Worm (Caenorhabditis elegans) whole organism, L3 larva: ENCODE measurements around the gene fbxa-79.

ENCODE experiments used
- R02D3.7 ChIP-seq: fragments of 150-350 bp; optimal IDR thresholded peaks from 2 replicates; lab custom pipeline; 2014; ENCODE audit warnings: missing biosample characterization, missing genetic modification characterization
- ZK546.5 ChIP-seq: sonication (generic microtip); optimal IDR thresholded peaks from 2 replicates; lab custom pipeline; 2017; ENCODE audit warnings: missing biosample characterization, missing genetic modification characterization
- ceh-16 ChIP-seq: sonication (generic microtip); optimal IDR thresholded peaks from 2 replicates; lab custom pipeline; 2017; ENCODE audit warnings: missing biosample characterization, missing genetic modification characterization
- ceh-82 ChIP-seq: fragments of 150-350 bp; optimal IDR thresholded peaks from 2 replicates; lab custom pipeline; 2014; ENCODE audit warnings: missing biosample characterization, missing genetic modification characterization
- daf-12 ChIP-seq: fragments of 150-350 bp; optimal IDR thresholded peaks from 2 replicates; lab custom pipeline; 2014; ENCODE audit warnings: missing biosample characterization, missing genetic modification reagents, missing genetic modification characterization
- egl-27 ChIP-seq: sonication (generic microtip); optimal IDR thresholded peaks from 4 replicates; lab custom pipeline; 2017; ENCODE audit warnings: missing biosample characterization, missing genetic modification reagents, missing genetic modification characterization
- egl-5 ChIP-seq: fragments of 150-350 bp; optimal IDR thresholded peaks from 2 replicates; lab custom pipeline; 2017; ENCODE audit warnings: missing biosample characterization, missing genetic modification reagents, missing genetic modification characterization, inconsistent platforms
- elt-1 ChIP-seq: fragments of 150-350 bp; optimal IDR thresholded peaks from 2 replicates; lab custom pipeline; 2014; ENCODE audit warnings: missing biosample characterization, missing genetic modification characterization
- elt-2 ChIP-seq: sonication (generic microtip); optimal IDR thresholded peaks from 2 replicates; lab custom pipeline; 2016; ENCODE audit warnings: missing genetic modification reagents, mild to moderate bottlenecking, missing genetic modification characterization, missing compliant biosample characterization
- eor-1 ChIP-seq, 2 experiments: fragments of 150-350 bp; optimal IDR thresholded peaks; 2 replicates each; lab custom pipeline; 2014 to 2018; ENCODE audit warnings: missing biosample characterization in 2 of 2, missing genetic modification characterization in 2 of 2
- fkh-10 ChIP-seq: sonication (generic microtip); optimal IDR thresholded peaks from 2 replicates; lab custom pipeline; 2017; ENCODE audit warnings: missing biosample characterization, missing genetic modification reagents, missing genetic modification characterization
- fkh-2 ChIP-seq: fragments of 150-350 bp; optimal IDR thresholded peaks from 2 replicates; lab custom pipeline; 2014; ENCODE audit warnings: missing biosample characterization, missing genetic modification reagents, missing genetic modification characterization
- hmg-11 ChIP-seq: sonication (generic microtip); optimal IDR thresholded peaks from 2 replicates; lab custom pipeline; 2016; ENCODE audit warnings: missing genetic modification characterization, missing compliant biosample characterization
- jun-1 ChIP-seq: fragments of 150-350 bp; optimal IDR thresholded peaks from 2 replicates; lab custom pipeline; 2014; ENCODE audit warnings: missing biosample characterization, missing genetic modification reagents, missing genetic modification characterization
- lin-15B ChIP-seq: fragments of 150-350 bp; optimal IDR thresholded peaks from 2 replicates; lab custom pipeline; 2014; ENCODE audit warnings: missing biosample characterization, missing genetic modification characterization
- lsy-12 ChIP-seq: sonication (generic microtip); optimal IDR thresholded peaks from 2 replicates; lab custom pipeline; 2016; ENCODE audit warnings: mild to moderate bottlenecking, missing genetic modification characterization, missing compliant biosample characterization
- mdl-1 ChIP-seq: fragments of 150-350 bp; optimal IDR thresholded peaks from 2 replicates; lab custom pipeline; 2014; ENCODE audit warnings: missing biosample characterization, missing genetic modification characterization
- nhr-11 ChIP-seq: fragments of 150-350 bp; optimal IDR thresholded peaks from 2 replicates; lab custom pipeline; 2014; ENCODE audit warnings: missing biosample characterization, missing genetic modification characterization
- nhr-12 ChIP-seq: fragments of 150-350 bp; optimal IDR thresholded peaks from 2 replicates; lab custom pipeline; 2014; ENCODE audit warnings: missing biosample characterization, missing genetic modification characterization
- nhr-23 ChIP-seq: fragments of 150-350 bp; optimal IDR thresholded peaks from 2 replicates; lab custom pipeline; 2014; ENCODE audit warnings: missing biosample characterization, missing genetic modification reagents, missing genetic modification characterization
- nhr-25 ChIP-seq: sonication (generic microtip); optimal IDR thresholded peaks from 2 replicates; lab custom pipeline; 2017; ENCODE audit warnings: missing biosample characterization, missing genetic modification characterization
- nhr-28 ChIP-seq: fragments of 150-350 bp; optimal IDR thresholded peaks from 2 replicates; lab custom pipeline; 2014; ENCODE audit warnings: missing biosample characterization, missing genetic modification characterization
- nhr-43 ChIP-seq: sonication (generic microtip); optimal IDR thresholded peaks from 2 replicates; lab custom pipeline; 2016; ENCODE audit warnings: mild to moderate bottlenecking, missing genetic modification characterization, missing compliant biosample characterization; ENCODE audit not compliant: poor library complexity, severe bottlenecking
- nhr-76 ChIP-seq: fragments of 150-350 bp; sonication (generic microtip); optimal IDR thresholded peaks from 5 replicates; lab custom pipeline; 2014; ENCODE audit warnings: missing biosample characterization, missing genetic modification characterization
- nhr-77 ChIP-seq: fragments of 150-350 bp; optimal IDR thresholded peaks from 2 replicates; lab custom pipeline; 2014; ENCODE audit warnings: missing biosample characterization, missing genetic modification characterization
- pha-4 ChIP-seq: fragments of 150-350 bp; optimal IDR thresholded peaks from 2 replicates; lab custom pipeline; 2014; ENCODE audit warnings: missing biosample characterization, missing genetic modification reagents, missing genetic modification characterization
- pqm-1 ChIP-seq: fragments of 150-350 bp; optimal IDR thresholded peaks from 2 replicates; lab custom pipeline; 2017; ENCODE audit warnings: missing biosample characterization, missing genetic modification characterization, inconsistent platforms
- sea-2 ChIP-seq: fragments of 150-350 bp; sonication (generic microtip); optimal IDR thresholded peaks from 4 replicates; lab custom pipeline; 2014; ENCODE audit warnings: missing biosample characterization, missing genetic modification reagents, missing genetic modification characterization
- skn-1 ChIP-seq: fragments of 150-350 bp; optimal IDR thresholded peaks from 2 replicates; lab custom pipeline; 2014; ENCODE audit warnings: missing biosample characterization, missing genetic modification characterization
- snpc-4 ChIP-seq: fragments of 150-350 bp; optimal IDR thresholded peaks from 2 replicates; lab custom pipeline; 2014; ENCODE audit warnings: missing biosample characterization, missing genetic modification characterization
- tbx-2 ChIP-seq: sonication (generic microtip); optimal IDR thresholded peaks from 2 replicates; lab custom pipeline; 2016; ENCODE audit warnings: mild to moderate bottlenecking, missing genetic modification characterization, missing compliant biosample characterization
- unc-39 ChIP-seq: sonication (generic microtip); optimal IDR thresholded peaks from 4 replicates; lab custom pipeline; 2017; ENCODE audit warnings: missing biosample characterization, missing genetic modification characterization
- unc-62 ChIP-seq: fragments of 150-350 bp; sonication (generic microtip); optimal IDR thresholded peaks from 4 replicates; lab custom pipeline; 2014; ENCODE audit warnings: missing biosample characterization, missing genetic modification reagents, missing genetic modification characterization
- zag-1 ChIP-seq: fragments of 150-350 bp; optimal IDR thresholded peaks from 2 replicates; lab custom pipeline; 2014; ENCODE audit warnings: missing biosample characterization, missing genetic modification characterization
- ztf-11 ChIP-seq: fragments of 150-350 bp; optimal IDR thresholded peaks from 2 replicates; lab custom pipeline; 2014; ENCODE audit warnings: missing biosample characterization, missing genetic modification characterization
- ztf-4 ChIP-seq: fragments of 150-350 bp; optimal IDR thresholded peaks from 2 replicates; lab custom pipeline; 2014; ENCODE audit warnings: missing biosample characterization, missing genetic modification characterization

The fbxa-79 gene

ce11 chrIII:1308209-1308608 is at the start of gene fbxa-79:
Gene fbxa-79 (minus strand): TSS chrIII:1308294.
- TF ChIP-seq mdl-1 (tag; lab: Kevin White, UChicago), result no peak
- TF ChIP-seq unc-62 (GFP tag; lab: Kevin White, UChicago), result no peak
- no peak for TF ChIP-seq nhr-23 (tag; lab: Kevin White, UChicago)
- peak; percentile 77 for TF ChIP-seq pha-4 (tag; lab: Kevin White, UChicago)
- TF ChIP-seq elt-2 (tag; lab: Kevin White, UChicago), result peak; percentile 67
- no peak for TF ChIP-seq snpc-4 (tag; lab: Kevin White, UChicago)
- no peak for TF ChIP-seq skn-1 (tag; lab: Kevin White, UChicago)
- no peak for TF ChIP-seq jun-1 (tag; lab: Kevin White, UChicago)
- TF ChIP-seq ztf-4 (tag; lab: Kevin White, UChicago), result no peak
- TF ChIP-seq ztf-11 (tag; lab: Kevin White, UChicago), result no peak
- TF ChIP-seq tbx-2 (tag; lab: Kevin White, UChicago), result no peak
- TF ChIP-seq eor-1 (tag; optimal IDR thresholded peaks at IDR 0.05; lab: Kevin White, UChicago), result no peak
- peak; percentile 67 for TF ChIP-seq pqm-1
- TF ChIP-seq nhr-12 (tag; lab: Kevin White, UChicago), result no peak
- no peak for TF ChIP-seq daf-12 (tag; lab: Kevin White, UChicago)
- no peak for TF ChIP-seq ceh-16 (tag; lab: Kevin White, UChicago)

- no peak for TF ChIP-seq nhr-23 (tag; lab: Kevin White, UChicago)
- TF ChIP-seq ztf-4 (tag; lab: Kevin White, UChicago), result no peak
- no peak for TF ChIP-seq nhr-43
- TF ChIP-seq nhr-12 (tag; lab: Kevin White, UChicago), result no peak
- no peak for TF ChIP-seq sea-2
- TF ChIP-seq fkh-10 (GFP tag; lab: Kevin White, UChicago), result no peak
- TF ChIP-seq nhr-28 (tag; lab: Kevin White, UChicago), result no peak
- no peak for TF ChIP-seq fkh-2 (tag; lab: Kevin White, UChicago)
- TF ChIP-seq pqm-1, result no peak
- no peak for TF ChIP-seq egl-27 (tag; lab: Kevin White, UChicago)
- TF ChIP-seq unc-39 (tag; lab: Kevin White, UChicago), result no peak
- TF ChIP-seq nhr-76 (tag; lab: Kevin White, UChicago), result no peak
- no peak for TF ChIP-seq daf-12 (tag; lab: Kevin White, UChicago)
- TF ChIP-seq lsy-12 (tag; lab: Kevin White, UChicago), result no peak
- TF ChIP-seq eor-1 (tag; optimal IDR thresholded peaks at IDR 0.05; lab: Kevin White, UChicago), result no peak
- no peak for TF ChIP-seq elt-1 (tag; lab: Kevin White, UChicago)
- no peak for TF ChIP-seq ceh-82 (tag; lab: Kevin White, UChicago)
- no peak for TF ChIP-seq R02D3.7 (tag; lab: Kevin White, UChicago)
Observed at ce11 chrIII:1355320-1355719, 47.2 kb upstream of the fbxa-79 start, which contains the start of gene Y82E9BL.1. Gene Y82E9BL.1 (minus strand): TSS chrIII:1355420.

ce11 chrIII:1354523-1354922 is 46.4 kb upstream of the fbxa-79 start:
- TF ChIP-seq nhr-12 (tag; lab: Kevin White, UChicago), result no peak
- no peak for TF ChIP-seq ZK546.5 (tag; lab: Kevin White, UChicago)
- TF ChIP-seq fkh-10 (GFP tag; lab: Kevin White, UChicago), result no peak

- TF ChIP-seq unc-62 (GFP tag; lab: Kevin White, UChicago), result no peak
- TF ChIP-seq, all 47 proteins: peak for 0
Observed at ce11 chrIII:1350745-1351144, 42.7 kb upstream of the fbxa-79 start, which contains the start of gene Y82E9BL.3. Gene Y82E9BL.3 (minus strand): TSS chrIII:1350845.

ce11 chrIII:1349313-1349712 is 41.2 kb upstream of the fbxa-79 start, which contains the start of gene fbxa-25:
Gene fbxa-25 (minus strand): TSS chrIII:1349450.
- TF ChIP-seq egl-27 (tag; lab: Kevin White, UChicago) (no peak), elt-2 (tag; lab: Kevin White, UChicago) (peak; percentile 38)

ce11 chrIII:1347539-1347938 is 39.4 kb upstream of the fbxa-79 start, which contains the start of gene Y82E9BL.5:
Gene Y82E9BL.5 (minus strand): TSS chrIII:1347639.
- TF ChIP-seq lin-15B (tag; lab: Kevin White, UChicago), result no peak
- TF ChIP-seq nhr-11 (tag; lab: Kevin White, UChicago), result no peak
- no peak for TF ChIP-seq unc-39 (tag; lab: Kevin White, UChicago)
- TF ChIP-seq nhr-77 (tag; lab: Kevin White, UChicago), result no peak
- no peak for TF ChIP-seq egl-5 (tag; lab: Kevin White, UChicago)
- no peak for TF ChIP-seq fkh-2 (tag; lab: Kevin White, UChicago)
- TF ChIP-seq pqm-1, result no peak
- no peak for TF ChIP-seq nhr-23 (tag; lab: Kevin White, UChicago)
- no peak for TF ChIP-seq ceh-16 (tag; lab: Kevin White, UChicago)
- TF ChIP-seq nhr-25 (tag; lab: Kevin White, UChicago), result no peak
- TF ChIP-seq zag-1 (tag; lab: Kevin White, UChicago), result no peak
- TF ChIP-seq fkh-10 (GFP tag; lab: Kevin White, UChicago), result no peak
- no peak for TF ChIP-seq elt-2 (tag; lab: Kevin White, UChicago)
- TF ChIP-seq tbx-2 (tag; lab: Kevin White, UChicago), result no peak
- TF ChIP-seq eor-1 (tag; optimal IDR thresholded peaks at IDR 0.05; lab: Kevin White, UChicago), result no peak
- TF ChIP-seq nhr-12 (tag; lab: Kevin White, UChicago), result no peak
- no peak for TF ChIP-seq jun-1 (tag; lab: Kevin White, UChicago)
- TF ChIP-seq hmg-11 (tag; lab: Kevin White, UChicago), result no peak
- no peak for TF ChIP-seq skn-1 (tag; lab: Kevin White, UChicago)
- no peak for TF ChIP-seq ztf-11 (tag; lab: Kevin White, UChicago)
